Fruit fly (Drosophila melanogaster) whole organism, embryonic: Measurements from ENCODE around the gene CG33986.

Source experiments
- ATbp ChIP-seq: fragments of 200-800 bp; sonication (Bioruptor generic); optimal IDR thresholded peaks from 2 replicates; lab custom pipeline; 2017; ENCODE audit warnings: missing biosample characterization, mild to moderate bottlenecking, missing genetic modification characterization, missing genetic modification reagents
- Aef1 ChIP-seq: fragments of 200-800 bp; sonication (Bioruptor generic); IDR thresholded peaks from 3 replicates; pipeline ENCODE4 v1.3.6; 2022; ENCODE audit warnings: missing biosample characterization, missing genetic modification characterization
- Atf-2 ChIP-seq: fragments of 200-800 bp; sonication (Bioruptor generic); optimal IDR thresholded peaks from 2 replicates; lab custom pipeline; 2016; ENCODE audit warnings: missing biosample characterization, missing genetic modification characterization
- Atf3 ChIP-seq: fragments of 200-800 bp; sonication (Bioruptor generic); optimal IDR thresholded peaks from 3 replicates; lab custom pipeline; 2016; ENCODE audit warnings: missing biosample characterization, missing genetic modification characterization
- Awh ChIP-seq: fragments of 200-800 bp; sonication (Bioruptor generic); IDR thresholded peaks from 2 replicates; pipeline ENCODE4, ENCODE4 v1.3.6; 2022; ENCODE audit warnings: missing biosample characterization, missing genetic modification characterization
- B-H2 ChIP-seq: fragments of 200-800 bp; sonication (Bioruptor generic); optimal IDR thresholded peaks from 2 replicates; lab custom pipeline; 2018; ENCODE audit warnings: missing biosample characterization, mild to moderate bottlenecking, missing genetic modification characterization
- CG10543 ChIP-seq: fragments of 200-800 bp; sonication (Bioruptor generic); optimal IDR thresholded peaks from 3 replicates; lab custom pipeline; 2017; ENCODE audit warnings: missing biosample characterization, mild to moderate bottlenecking, missing genetic modification characterization, moderate library complexity
- CG10654 ChIP-seq: fragments of 200-800 bp; sonication (Bioruptor generic); optimal IDR thresholded peaks from 2 replicates; lab custom pipeline; 2016; ENCODE audit warnings: missing biosample characterization, missing genetic modification characterization
- CG11085 ChIP-seq: fragments of 200-800 bp; sonication (Bioruptor generic); IDR thresholded peaks from 2 replicates; pipeline ENCODE4 v1.3.6; 2022; ENCODE audit warnings: missing biosample characterization, missing genetic modification characterization
- CG11723 ChIP-seq: fragments of 200-800 bp; sonication (Bioruptor generic); optimal IDR thresholded peaks from 2 replicates; lab custom pipeline; 2017; ENCODE audit warnings: missing biosample characterization, mild to moderate bottlenecking, missing genetic modification characterization
- CG13775 ChIP-seq: fragments of 200-800 bp; sonication (Bioruptor generic); optimal IDR thresholded peaks from 3 replicates; lab custom pipeline; 2017; ENCODE audit warnings: missing biosample characterization, mild to moderate bottlenecking, missing genetic modification characterization
- CG14667 ChIP-seq: fragments of 200-800 bp; sonication (Bioruptor generic); IDR thresholded peaks from 2 replicates; pipeline ENCODE4 v1.3.6; 2022; ENCODE audit warnings: missing biosample characterization, missing genetic modification characterization
- CG2129 ChIP-seq: fragments of 200-800 bp; sonication (Bioruptor generic); IDR thresholded peaks from 2 replicates; pipeline ENCODE4 v1.3.6; 2022; ENCODE audit warnings: missing biosample characterization, missing genetic modification characterization; ENCODE audit not compliant: partially characterized antibody
- CG32532 ChIP-seq: fragments of 200-800 bp; sonication (Bioruptor generic); IDR thresholded peaks from 2 replicates; pipeline ENCODE4 v1.3.6; 2022; ENCODE audit warnings: missing biosample characterization, missing genetic modification characterization
- CG33213 ChIP-seq: fragments of 200-800 bp; sonication (Bioruptor generic); optimal IDR thresholded peaks from 3 replicates; lab custom pipeline; 2016; ENCODE audit warnings: missing biosample characterization, missing genetic modification characterization
- CG3726 ChIP-seq: fragments of 200-800 bp; sonication (Bioruptor generic); IDR thresholded peaks from 3 replicates; pipeline ENCODE4, ENCODE4 v1.3.6; 2022; ENCODE audit warnings: missing biosample characterization, missing genetic modification characterization
- CG42726 ChIP-seq: fragments of 200-800 bp; sonication (Bioruptor generic); IDR thresholded peaks from 2 replicates; pipeline ENCODE4 v1.3.6; 2022; ENCODE audit warnings: missing biosample characterization, missing genetic modification characterization; ENCODE audit not compliant: partially characterized antibody
- CG7271 ChIP-seq: fragments of 200-800 bp; sonication (Bioruptor generic); optimal IDR thresholded peaks from 2 replicates; lab custom pipeline; 2018; ENCODE audit warnings: missing biosample characterization, mild to moderate bottlenecking, missing genetic modification characterization, moderate library complexity
- CG7745 ChIP-seq: fragments of 200-800 bp; sonication (Bioruptor generic); optimal IDR thresholded peaks from 2 replicates; lab custom pipeline; 2018; ENCODE audit warnings: missing biosample characterization, mild to moderate bottlenecking, missing genetic modification characterization, moderate library complexity
- CG8089 ChIP-seq: fragments of 200-800 bp; sonication (Bioruptor generic); optimal IDR thresholded peaks from 3 replicates; lab custom pipeline; 2016; ENCODE audit warnings: missing biosample characterization, missing genetic modification characterization
- CG9215 ChIP-seq: fragments of 200-800 bp; sonication (Bioruptor generic); IDR thresholded peaks from 2 replicates; pipeline ENCODE4 v1.3.6; 2022; ENCODE audit warnings: missing biosample characterization, missing genetic modification characterization
- CG9437 ChIP-seq: fragments of 200-800 bp; sonication (Bioruptor generic); optimal IDR thresholded peaks from 2 replicates; lab custom pipeline; 2018; ENCODE audit warnings: missing biosample characterization, mild to moderate bottlenecking, missing genetic modification characterization
- CG9876 ChIP-seq: fragments of 200-800 bp; sonication (Bioruptor generic); optimal IDR thresholded peaks from 2 replicates; lab custom pipeline; 2016; ENCODE audit warnings: missing biosample characterization, missing genetic modification characterization
- Eip74EF ChIP-seq, 2 experiments: fragments of 200-800 bp in 1 of 2; fragments of >200 bp in 1 of 2; sonication (Bioruptor generic) in 1 of 2; optimal IDR thresholded peaks; 2 replicates each; lab custom pipeline; 2017 to 2019; ENCODE audit warnings: missing biosample characterization in 2 of 2, missing genetic modification characterization in 2 of 2, mild to moderate bottlenecking in 1 of 2, moderate library complexity in 1 of 2
- HLH4C ChIP-seq: fragments of 200-800 bp; sonication (Bioruptor generic); IDR thresholded peaks from 3 replicates; pipeline ENCODE4 v1.3.6; 2022; ENCODE audit warnings: missing biosample characterization, missing genetic modification characterization; ENCODE audit not compliant: partially characterized antibody
- HmgZ ChIP-seq: fragments of 200-800 bp; sonication (Bioruptor generic); optimal IDR thresholded peaks from 2 replicates; lab custom pipeline; 2018; ENCODE audit warnings: missing biosample characterization, mild to moderate bottlenecking, missing genetic modification characterization
- Sin3A ChIP-seq: fragments of >200 bp; optimal IDR thresholded peaks from 2 replicates; lab custom pipeline; 2018
- Vsx1 ChIP-seq: fragments of 200-800 bp; sonication (Bioruptor generic); optimal IDR thresholded peaks from 2 replicates; lab custom pipeline; 2017; ENCODE audit warnings: missing biosample characterization, mild to moderate bottlenecking, missing genetic modification characterization, missing genetic modification reagents
- cad ChIP-seq: fragments of >200 bp; optimal IDR thresholded peaks from 2 replicates; lab custom pipeline; 2017; ENCODE audit warnings: missing biosample characterization, missing genetic modification characterization
- emc ChIP-seq: fragments of 200-800 bp; sonication (Bioruptor generic); optimal IDR thresholded peaks from 2 replicates; lab custom pipeline; 2016; ENCODE audit warnings: missing biosample characterization, missing genetic modification characterization
- en ChIP-seq: fragments of 200-800 bp; sonication (Bioruptor generic); optimal IDR thresholded peaks from 2 replicates; lab custom pipeline; 2016; ENCODE audit warnings: missing biosample characterization, missing genetic modification characterization
- inv ChIP-seq: fragments of 200-800 bp; sonication (Bioruptor generic); IDR thresholded peaks from 2 replicates; pipeline ENCODE4 v1.3.6; 2022; ENCODE audit warnings: missing biosample characterization, missing genetic modification characterization; ENCODE audit not compliant: partially characterized antibody
- jumu ChIP-seq: fragments of 200-800 bp; sonication (Bioruptor generic); optimal IDR thresholded peaks from 3 replicates; lab custom pipeline; 2016; ENCODE audit warnings: missing biosample characterization, missing genetic modification characterization
- kah ChIP-seq: fragments of 200-800 bp; sonication (Bioruptor generic); optimal IDR thresholded peaks from 2 replicates; lab custom pipeline; 2018; ENCODE audit warnings: missing biosample characterization, mild to moderate bottlenecking, missing genetic modification characterization
- ken ChIP-seq: fragments of 200-800 bp; sonication (Bioruptor generic); IDR thresholded peaks from 3 replicates; pipeline ENCODE4 v1.3.6; 2022; ENCODE audit warnings: missing biosample characterization, missing genetic modification characterization
- lbe ChIP-seq: fragments of 200-800 bp; sonication (Bioruptor generic); optimal IDR thresholded peaks from 2 replicates; lab custom pipeline; 2016; ENCODE audit warnings: missing biosample characterization, mild to moderate bottlenecking, missing genetic modification characterization
- nerfin-1 ChIP-seq: fragments of 200-800 bp; sonication (Bioruptor generic); optimal IDR thresholded peaks from 3 replicates; lab custom pipeline; 2019; ENCODE audit warnings: missing biosample characterization, mild to moderate bottlenecking, missing genetic modification characterization, moderate library complexity
- onecut ChIP-seq: fragments of 200-800 bp; sonication (Bioruptor generic); IDR thresholded peaks from 2 replicates; pipeline ENCODE4 v1.3.6; 2022; ENCODE audit warnings: missing biosample characterization, missing genetic modification characterization
- p53 ChIP-seq: fragments of 200-800 bp; sonication (Bioruptor generic); optimal IDR thresholded peaks from 2 replicates; lab custom pipeline; 2016; ENCODE audit warnings: missing biosample characterization, missing genetic modification characterization
- pnt ChIP-seq: fragments of 200-800 bp; sonication (Bioruptor generic); optimal IDR thresholded peaks from 3 replicates; lab custom pipeline; 2016; ENCODE audit warnings: missing biosample characterization, missing genetic modification characterization
- prd ChIP-seq, 3 experiments: fragments of >200 bp in 2 of 3; fragments of 200-800 bp in 1 of 3; sonication (Bioruptor generic) in 1 of 3; optimal IDR thresholded peaks in 2 of 3; IDR thresholded peaks in 1 of 3; 2 replicates in 2 of 3; 3 replicates in 1 of 3; pipeline versions ENCODE4 v1.3.6 to Lab custom; 2017 to 2022; ENCODE audit warnings: missing biosample characterization in 1 of 3, missing genetic modification characterization in 1 of 3
- row ChIP-seq: fragments of 200-800 bp; sonication (Bioruptor generic); IDR thresholded peaks from 3 replicates; pipeline ENCODE4 v1.3.6; 2022; ENCODE audit warnings: missing biosample characterization, missing genetic modification characterization
- schlank ChIP-seq: fragments of 200-800 bp; sonication (Bioruptor generic); optimal IDR thresholded peaks from 2 replicates; lab custom pipeline; 2018; ENCODE audit warnings: missing biosample characterization, mild to moderate bottlenecking, missing genetic modification characterization
- sens ChIP-seq: fragments of 200-800 bp; sonication (Bioruptor generic); peaks from one replicate; lab custom pipeline; 2016; ENCODE audit warnings: missing biosample characterization, missing genetic modification characterization
- sob ChIP-seq: fragments of 200-800 bp; sonication (Bioruptor generic); IDR thresholded peaks from 2 replicates; pipeline ENCODE4 v1.3.6; 2022; ENCODE audit warnings: missing biosample characterization, missing genetic modification characterization
- tap ChIP-seq: fragments of 200-800 bp; optimal IDR thresholded peaks from 3 replicates; lab custom pipeline; 2019; ENCODE audit warnings: missing biosample characterization, mild to moderate bottlenecking, missing genetic modification characterization, moderate library complexity
- tll ChIP-seq, 2 experiments: fragments of 200-800 bp in 1 of 2; fragments of >200 bp in 1 of 2; sonication (Bioruptor generic) in 1 of 2; optimal IDR thresholded peaks; 2 replicates each; lab custom pipeline; 2017 to 2019; ENCODE audit warnings: missing biosample characterization in 2 of 2, missing genetic modification characterization in 2 of 2, mild to moderate bottlenecking in 1 of 2, moderate library complexity in 1 of 2
- trh ChIP-seq: fragments of 200-800 bp; sonication (Bioruptor generic); optimal IDR thresholded peaks from 2 replicates; lab custom pipeline; 2016; ENCODE audit warnings: missing biosample characterization, missing genetic modification characterization
- vfl ChIP-seq: fragments of 200-800 bp; sonication (Bioruptor generic); optimal IDR thresholded peaks from 2 replicates; lab custom pipeline; 2016; ENCODE audit warnings: missing biosample characterization, missing genetic modification characterization
- wek ChIP-seq: fragments of 200-800 bp; sonication (Bioruptor generic); optimal IDR thresholded peaks from 3 replicates; lab custom pipeline; 2018; ENCODE audit warnings: missing biosample characterization, mild to moderate bottlenecking, missing genetic modification characterization, moderate library complexity
- zfh2 ChIP-seq: fragments of 200-800 bp; sonication (Bioruptor generic); optimal IDR thresholded peaks from 2 replicates; lab custom pipeline; 2016; ENCODE audit warnings: missing biosample characterization, missing genetic modification characterization

CG33986 gene

dm6 chr3L:15530638-15531225, 5.7 kb upstream of the CG33986 start (continued):
- TF ChIP-seq CG10654 (GFP tag; lab: Kevin White, UChicago) (no peak), CG7271 (tag; lab: Kevin White, UChicago) (no peak), vfl (no peak), CG11085 (GFP tag; lab: Robert Waterston, UW) (no peak), Atf-2 (no peak), CG32532 (GFP tag; lab: Robert Waterston, UW) (no peak), tap (tag; lab: Kevin White, UChicago) (peak; percentile 0), trh (GFP tag; lab: Kevin White, UChicago) (no peak), nerfin-1 (no peak), emc (GFP tag; lab: Kevin White, UChicago) (no peak), B-H2 (no peak), CG33213 (GFP tag; lab: Kevin White, UChicago) (no peak), sob (GFP tag; lab: Robert Waterston, UW) (no peak), sens (peak; percentile 75), CG14667 (GFP tag; lab: Robert Waterston, UW) (no peak), en (GFP tag; lab: Kevin White, UChicago) (no peak), zfh2 (GFP tag; lab: Kevin White, UChicago) (no peak), Vsx1 (GFP tag; lab: Kevin White, UChicago) (no peak), CG8089 (GFP tag; lab: Kevin White, UChicago) (no peak), tll (GFP tag; optimal IDR thresholded peaks at IDR 0.05; lab: Kevin White, UChicago) (no peak), CG2129 (GFP tag; lab: Robert Waterston, UW) (no peak), p53 (no peak), CG9437 (GFP tag; lab: Kevin White, UChicago) (no peak), CG7745 (tag; lab: Kevin White, UChicago) (no peak), prd (optimal IDR thresholded peaks at IDR 0.05; lab: Kevin White, UChicago) (no peak), prd (GFP tag; IDR thresholded peaks at IDR 0.05; lab: Robert Waterston, UW) (no peak), Awh (GFP tag; lab: Robert Waterston, UW) (no peak), kah (GFP tag; lab: Kevin White, UChicago) (no peak), Eip74EF (GFP tag; optimal IDR thresholded peaks at IDR 0.05; lab: Kevin White, UChicago) (no peak), Sin3A (lab: Kevin White, UChicago) (no peak), CG11723 (peak; percentile 39), ATbp (peak; percentile 52), CG9215 (no peak), jumu (GFP tag; lab: Kevin White, UChicago) (no peak), CG10543 (GFP tag; lab: Kevin White, UChicago) (no peak), CG9876 (GFP tag; lab: Kevin White, UChicago) (no peak), CG13775 (GFP tag; lab: Kevin White, UChicago) (no peak), lbe (peak; percentile 12), Aef1 (GFP tag; lab: Robert Waterston, UW) (no peak), wek (GFP tag; lab: Kevin White, UChicago) (peak; percentile 43), cad (no peak), schlank (tag; lab: Kevin White, UChicago) (no peak), CG42726 (no peak), HmgZ (tag; lab: Kevin White, UChicago) (no peak), row (GFP tag; lab: Robert Waterston, UW) (no peak), pnt (GFP tag; lab: Kevin White, UChicago) (no peak), inv (GFP tag; lab: Robert Waterston, UW) (no peak), onecut (GFP tag; lab: Robert Waterston, UW) (no peak), HLH4C (GFP tag; lab: Robert Waterston, UW) (no peak), ken (GFP tag; lab: Robert Waterston, UW) (no peak), Atf3 (GFP tag; lab: Kevin White, UChicago) (no peak), CG3726 (GFP tag; lab: Robert Waterston, UW) (no peak)
